Worm (Caenorhabditis elegans) whole organism, mixed stage, embryonic: ENCODE measurements around the gene dnj-5.

Experiments used
- elt-1 ChIP-seq: sonication (generic microtip); optimal IDR thresholded peaks from 2 replicates; lab custom pipeline; 2017; ENCODE audit warnings: missing genetic modification characterization, mild to moderate bottlenecking, missing compliant biosample characterization, antibody characterized with exemption, moderate library complexity, borderline replicate concordance; ENCODE audit not compliant: insufficient read depth
- nhr-237 ChIP-seq: fragments of 150-350 bp; optimal IDR thresholded peaks from 2 replicates; lab custom pipeline; 2014; ENCODE audit warnings: missing biosample characterization, missing genetic modification characterization
- nhr-28 ChIP-seq: fragments of 150-350 bp; optimal IDR thresholded peaks from 2 replicates; lab custom pipeline; 2014; ENCODE audit warnings: missing biosample characterization, missing genetic modification characterization
- nhr-76 ChIP-seq: sonication (generic microtip); optimal IDR thresholded peaks from 2 replicates; lab custom pipeline; 2017; ENCODE audit warnings: missing biosample characterization, missing genetic modification characterization
- unc-62 ChIP-seq: fragments of 150-350 bp; optimal IDR thresholded peaks from 2 replicates; lab custom pipeline; 2014; ENCODE audit warnings: missing biosample characterization, missing genetic modification reagents, missing genetic modification characterization

ce11 chrII:6860043-6860442 is 1.9 kb upstream of the dnj-5 start:
- TF ChIP-seq nhr-237 (tag; lab: Kevin White, UChicago) (no peak), unc-62 (GFP tag; lab: Kevin White, UChicago) (no peak), nhr-76 (tag; lab: Kevin White, UChicago) (no peak), nhr-28 (no peak), elt-1 (tag; lab: Kevin White, UChicago) (no peak)
